Worm (Caenorhabditis elegans) whole organism, young adult: ENCODE results near the gene srlf-3.

ENCODE experiments used
- B0261.1 ChIP-seq: sonication (generic microtip); optimal IDR thresholded peaks from 2 replicates; lab custom pipeline; 2016; ENCODE audit warnings: mild to moderate bottlenecking, missing genetic modification characterization, moderate library complexity, missing compliant biosample characterization
- ZK185.1 ChIP-seq: sonication (generic microtip); optimal IDR thresholded peaks from 2 replicates; lab custom pipeline; 2016; ENCODE audit warnings: mild to moderate bottlenecking, missing genetic modification characterization, missing compliant biosample characterization; ENCODE audit not compliant: poor library complexity, severe bottlenecking
- dpff-1 ChIP-seq: sonication (generic microtip); optimal IDR thresholded peaks from 2 replicates; lab custom pipeline; 2017; ENCODE audit warnings: mild to moderate bottlenecking, missing genetic modification characterization, missing compliant biosample characterization
- hmg-1.2 ChIP-seq: fragments of 200-800 bp; sonication (Bioruptor generic); IDR thresholded peaks from 2 replicates; pipeline ENCODE4 v1.3.6; 2022; ENCODE audit warnings: missing genetic modification reagents, missing genetic modification characterization, missing compliant biosample characterization
- nfya-1 ChIP-seq: sonication (generic microtip); optimal IDR thresholded peaks from 2 replicates; lab custom pipeline; 2017; ENCODE audit warnings: antibody characterized with exemption, missing compliant biosample characterization, missing genetic modification characterization, borderline replicate concordance; ENCODE audit not compliant: insufficient read depth
- nhr-80 ChIP-seq: sonication (generic microtip); optimal IDR thresholded peaks from 2 replicates; lab custom pipeline; 2016; ENCODE audit warnings: missing genetic modification characterization, missing compliant biosample characterization

DNA sequence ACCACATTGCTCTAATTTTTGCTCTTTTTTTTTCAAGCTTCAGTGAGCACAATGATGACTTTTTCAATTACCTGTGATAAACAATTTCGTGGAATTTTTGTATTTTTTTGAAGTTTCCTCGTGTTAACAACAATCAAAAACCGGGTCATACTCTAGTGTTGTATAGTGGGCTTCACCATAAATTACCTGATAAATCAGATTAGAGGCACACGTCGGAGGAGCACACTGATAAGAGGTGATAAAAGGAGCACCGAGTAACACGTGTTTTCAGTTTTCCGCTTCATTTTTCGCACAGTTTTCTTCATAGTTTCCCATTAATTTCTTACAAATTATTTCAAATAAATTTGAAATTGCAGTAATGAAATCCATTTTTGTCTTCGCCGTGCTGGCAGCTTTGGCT is 6.0 kb upstream of the srlf-3 start, which contains the start of gene spp-8:
- TF ChIP-seq dpff-1 (tag; lab: Kevin White, UChicago), result no peak
- TF ChIP-seq ZK185.1 (tag; lab: Kevin White, UChicago), result no peak
- TF ChIP-seq nhr-80 (tag; lab: Kevin White, UChicago), result peak; percentile 94
- TF ChIP-seq hmg-1.2 (GFP tag; lab: Robert Waterston, UW), result no peak
- TF ChIP-seq nfya-1 (tag; lab: Kevin White, UChicago), result no peak
- TF ChIP-seq B0261.1 (tag; lab: Kevin White, UChicago), result no peak
